Worm (Caenorhabditis elegans) whole organism, L3 larva: ENCODE data around the gene str-43.
"Not testable (repeated sequence)": the region's sequence is repeated elsewhere in the genome, so short reads cannot be mapped to it uniquely, and the experiment has no call there.

Experiments
- ZK546.5 ChIP-seq: sonication (generic microtip); optimal IDR thresholded peaks from 2 replicates; lab custom pipeline; 2017; ENCODE audit warnings: missing biosample characterization, missing genetic modification characterization
- aly-2 ChIP-seq: fragments of 150-350 bp; optimal IDR thresholded peaks from 2 replicates; lab custom pipeline; 2014; ENCODE audit warnings: missing biosample characterization, missing genetic modification characterization
- ama-1 ChIP-seq: fragments of 150-350 bp; optimal IDR thresholded peaks from 2 replicates; lab custom pipeline; 2018
- ceh-16 ChIP-seq: sonication (generic microtip); optimal IDR thresholded peaks from 2 replicates; lab custom pipeline; 2017; ENCODE audit warnings: missing biosample characterization, missing genetic modification characterization
- ceh-28 ChIP-seq: fragments of 150-350 bp; optimal IDR thresholded peaks from 2 replicates; lab custom pipeline; 2014; ENCODE audit warnings: missing biosample characterization, missing genetic modification reagents, missing genetic modification characterization
- egl-5 ChIP-seq: fragments of 150-350 bp; optimal IDR thresholded peaks from 2 replicates; lab custom pipeline; 2017; ENCODE audit warnings: missing biosample characterization, missing genetic modification reagents, missing genetic modification characterization, inconsistent platforms
- elt-3 ChIP-seq, 3 experiments: fragments of 150-350 bp in 1 of 3; sonication (generic microtip) in 2 of 3; optimal IDR thresholded peaks; 2 replicates in 2 of 3; 4 replicates in 1 of 3; lab custom pipeline; 2014 to 2017; ENCODE audit warnings: missing biosample characterization in 3 of 3, missing genetic modification characterization in 3 of 3
- jun-1 ChIP-seq: fragments of 150-350 bp; optimal IDR thresholded peaks from 2 replicates; lab custom pipeline; 2014; ENCODE audit warnings: missing biosample characterization, missing genetic modification reagents, missing genetic modification characterization
- nhr-23 ChIP-seq: fragments of 150-350 bp; optimal IDR thresholded peaks from 2 replicates; lab custom pipeline; 2014; ENCODE audit warnings: missing biosample characterization, missing genetic modification reagents, missing genetic modification characterization
- nhr-25 ChIP-seq: sonication (generic microtip); optimal IDR thresholded peaks from 2 replicates; lab custom pipeline; 2017; ENCODE audit warnings: missing biosample characterization, missing genetic modification characterization
- unc-62 ChIP-seq: fragments of 150-350 bp; sonication (generic microtip); optimal IDR thresholded peaks from 4 replicates; lab custom pipeline; 2014; ENCODE audit warnings: missing biosample characterization, missing genetic modification reagents, missing genetic modification characterization

- TF ChIP-seq elt-3 (tag; optimal IDR thresholded peaks at IDR 0.05; lab: Kevin White, UChicago); jun-1 (tag; lab: Kevin White, UChicago); unc-62; ceh-16 (tag; lab: Kevin White, UChicago); nhr-25 (tag; lab: Kevin White, UChicago); egl-5 (tag; lab: Kevin White, UChicago); ceh-28 (tag; lab: Kevin White, UChicago); ZK546.5 (tag; lab: Kevin White, UChicago); aly-2; ama-1 (lab: Kevin White, UChicago); nhr-23 (tag; lab: Kevin White, UChicago): not testable (repeated sequence)
Observed at ce11 chrV:15754731-15755130, 2.8 kb upstream of the str-43 start, which contains the start of gene str-8.
